Worm (Caenorhabditis elegans) whole organism, young adult: ENCODE results near the gene ubxn-4.

Experiments
- B0336.3 ChIP-seq: fragments of 200-800 bp; sonication (Bioruptor generic); IDR thresholded peaks from 2 replicates; pipeline ENCODE4 v1.3.6; 2022; ENCODE audit warnings: missing genetic modification characterization, missing compliant biosample characterization
- F52B5.7 ChIP-seq: sonication (generic microtip); optimal IDR thresholded peaks from 2 replicates; lab custom pipeline; 2016; ENCODE audit warnings: mild to moderate bottlenecking, missing genetic modification characterization, missing compliant biosample characterization
- T26A5.8 ChIP-seq: sonication (generic microtip); optimal IDR thresholded peaks from 2 replicates; lab custom pipeline; 2016; ENCODE audit warnings: missing genetic modification characterization, missing compliant biosample characterization
- ceh-58 ChIP-seq: fragments of 200-800 bp; sonication (Bioruptor generic); IDR thresholded peaks from 2 replicates; pipeline ENCODE4 v1.3.6; 2022; ENCODE audit warnings: missing genetic modification characterization, missing compliant biosample characterization
- ceh-79 ChIP-seq: sonication (generic microtip); optimal IDR thresholded peaks from 2 replicates; lab custom pipeline; 2017; ENCODE audit warnings: mild to moderate bottlenecking, missing genetic modification characterization, missing compliant biosample characterization
- efl-1 ChIP-seq: fragments of 150-350 bp; optimal IDR thresholded peaks from 2 replicates; lab custom pipeline; 2014; ENCODE audit warnings: missing biosample characterization, missing genetic modification reagents, missing genetic modification characterization
- hmg-1.2 ChIP-seq: fragments of 200-800 bp; sonication (Bioruptor generic); IDR thresholded peaks from 2 replicates; pipeline ENCODE4 v1.3.6; 2022; ENCODE audit warnings: missing genetic modification reagents, missing genetic modification characterization, missing compliant biosample characterization
- madf-8 ChIP-seq: fragments of 200-800 bp; sonication (Bioruptor generic); conservative IDR thresholded peaks from 2 replicates; pipeline ENCODE4 v1.3.6; 2022; ENCODE audit warnings: missing genetic modification reagents, missing genetic modification characterization, missing compliant biosample characterization
- mes-4 ChIP-seq: sonication (generic microtip); optimal IDR thresholded peaks from 2 replicates; lab custom pipeline; 2016; ENCODE audit warnings: missing genotype, missing genetic modification characterization, missing compliant biosample characterization
- snpc-4 ChIP-seq, 5 experiments: fragments of 150-350 bp in 1 of 5; sonication (generic microtip) in 4 of 5; optimal IDR thresholded peaks; 2 replicates each; lab custom pipeline; 2014 to 2018; ENCODE audit warnings: missing genetic modification characterization in 5 of 5, missing biosample characterization in 3 of 5, antibody characterized with exemption in 2 of 5, mild to moderate bottlenecking in 2 of 5, missing compliant biosample characterization in 2 of 5, missing genotype in 2 of 5, moderate library complexity in 2 of 5, missing genetic modification reagents in 1 of 5
- tbp1 ChIP-seq: fragments of 200-800 bp; sonication (Bioruptor generic); optimal IDR thresholded peaks from 2 replicates; lab custom pipeline; 2018; ENCODE audit warnings: mild to moderate bottlenecking, missing genetic modification characterization, missing compliant biosample characterization
- unc-130 ChIP-seq: sonication (generic microtip); optimal IDR thresholded peaks from 2 replicates; lab custom pipeline; 2016; ENCODE audit warnings: missing genetic modification reagents, missing genetic modification characterization, missing compliant biosample characterization
- unc-62 ChIP-seq: fragments of 150-350 bp; optimal IDR thresholded peaks from 2 replicates; lab custom pipeline; 2014; ENCODE audit warnings: missing biosample characterization, missing genetic modification reagents, missing genetic modification characterization
- ztf-28 ChIP-seq: fragments of 200-800 bp; sonication (Bioruptor generic); IDR thresholded peaks from 2 replicates; pipeline ENCODE4 v1.3.6; 2022; ENCODE audit warnings: missing genetic modification reagents, missing genetic modification characterization, missing compliant biosample characterization

DNA sequence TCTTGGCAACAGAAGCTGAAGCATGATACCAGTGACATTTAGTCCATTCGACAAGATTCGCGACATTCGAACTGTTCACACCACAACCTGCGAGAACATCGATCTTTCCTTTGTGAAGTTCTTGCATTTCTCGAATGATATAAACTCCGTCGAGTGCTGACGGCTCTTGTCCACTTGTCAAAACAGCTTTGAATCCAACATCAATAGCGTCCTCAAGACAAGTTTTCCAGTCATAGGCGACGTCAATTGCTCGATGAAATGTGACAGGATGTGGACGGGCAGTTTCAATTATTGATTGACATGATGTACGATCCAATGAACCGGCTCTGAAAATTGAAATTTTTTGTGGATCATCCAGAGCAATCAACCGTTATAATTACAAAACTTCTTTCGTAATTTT lies 2.7 kb downstream of the ubxn-4 start:
- TF ChIP-seq unc-130 (GFP tag; lab: Kevin White, UChicago), result no peak
- TF ChIP-seq ceh-79 (tag; lab: Kevin White, UChicago), result no peak
- no peak for TF ChIP-seq madf-8 (GFP tag; lab: Robert Waterston, UW)
- no peak for TF ChIP-seq hmg-1.2 (GFP tag; lab: Robert Waterston, UW)
- no peak for TF ChIP-seq ztf-28
- no peak for TF ChIP-seq F52B5.7 (tag; lab: Kevin White, UChicago)
- no peak for TF ChIP-seq ceh-58 (GFP tag; lab: Robert Waterston, UW)
- TF ChIP-seq B0336.3 (GFP tag; lab: Robert Waterston, UW), result no peak
- TF ChIP-seq mes-4 (tag; lab: Kevin White, UChicago), result no peak
- TF ChIP-seq efl-1 (GFP tag; lab: Kevin White, UChicago), result no peak
- no peak for TF ChIP-seq tbp1 (GFP tag; lab: Kevin White, UChicago)
- no peak for TF ChIP-seq unc-62
- no peak for TF ChIP-seq snpc-4 (GFP tag; optimal IDR thresholded peaks at IDR 0.05; lab: Kevin White, UChicago)
- no peak for TF ChIP-seq snpc-4 (tag; optimal IDR thresholded peaks at IDR 0.05; lab: Kevin White, UChicago)
- no peak for TF ChIP-seq T26A5.8 (tag; lab: Kevin White, UChicago)
